Worm (Caenorhabditis elegans): Measurements from ENCODE around the gene C06B8.2.

- TF ChIP-seq sem-2 (GFP tag; optimal IDR thresholded peaks at IDR 0.05) (no peak), unc-62 (GFP tag; optimal IDR thresholded peaks at IDR 0.05) (no peak), nhr-76 (tag; optimal IDR thresholded peaks at IDR 0.05) (no peak), nhr-2 (tag; optimal IDR thresholded peaks at IDR 0.05) (no peak), blmp-1 (tag; optimal IDR thresholded peaks at IDR 0.05) (no peak)
These were observed 41.3 kb upstream of the C06B8.2 start for ce11 chrV:15519845-15520244.

Measured in whole organism, mixed stage, embryonic.